Fruit fly (Drosophila melanogaster) S2 (cell line): Measurements from ENCODE around the gene ACXA.

ENCODE experiments used
- CG8478 ChIP-seq: fragments of >200 bp; optimal IDR thresholded peaks from 2 replicates; lab custom pipeline; 2018
- CTCF ChIP-seq, 2 experiments: fragments of >200 bp; optimal IDR thresholded peaks; 2 replicates each; lab custom pipeline; 2018

ACXA gene

DNA sequence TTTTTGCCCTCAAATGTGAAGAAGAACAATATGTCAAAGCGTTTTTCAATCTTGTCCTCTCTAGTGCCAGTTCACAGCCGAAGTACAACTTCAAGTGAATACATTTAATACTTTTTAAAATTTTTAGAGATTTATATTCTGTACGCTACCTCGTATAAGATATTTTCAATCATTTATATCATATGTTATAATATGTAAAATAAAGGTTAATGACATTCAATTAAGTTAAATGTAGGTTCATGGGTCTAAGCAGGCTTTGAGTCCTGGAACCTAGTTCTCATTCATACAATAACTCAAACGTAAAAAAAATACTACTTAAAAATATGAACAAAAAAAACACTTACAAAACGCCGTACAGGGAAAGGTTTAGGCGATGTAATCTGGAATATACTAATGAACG, at the start of gene ACXA:
TSS of gene ACXA (plus strand) at position 301 of the 400 bp plus-strand sequence.
- no peak for TF ChIP-seq CTCF (optimal IDR thresholded peaks at IDR 0.05; lab: Kevin White, UChicago)
- TF ChIP-seq CG8478 (lab: Kevin White, UChicago), result no peak

DNA sequence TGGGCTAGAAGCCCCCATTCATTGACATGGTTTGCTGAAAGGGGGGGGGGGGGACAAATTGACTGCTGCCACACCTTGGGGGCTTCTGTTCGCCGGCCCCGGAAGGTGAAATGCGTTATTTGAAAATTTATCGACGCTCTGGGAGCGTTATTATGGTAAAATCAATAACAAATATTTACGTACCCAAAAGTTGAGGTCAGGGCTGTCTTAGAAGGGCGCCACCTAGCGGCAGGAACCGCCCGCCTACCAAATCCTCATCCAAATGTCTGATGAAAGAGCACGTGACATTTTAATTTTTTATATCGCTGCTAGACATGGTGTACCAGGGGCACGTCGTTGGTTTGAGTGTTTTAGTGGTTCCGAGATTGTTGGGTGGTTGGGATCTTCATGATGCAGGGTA, 40.5 kb upstream of the ACXA start:
- no peak for TF ChIP-seq CG8478 (lab: Kevin White, UChicago)
- TF ChIP-seq CTCF (optimal IDR thresholded peaks at IDR 0.05; lab: Kevin White, UChicago), result peak; percentile 73 to 75

DNA sequence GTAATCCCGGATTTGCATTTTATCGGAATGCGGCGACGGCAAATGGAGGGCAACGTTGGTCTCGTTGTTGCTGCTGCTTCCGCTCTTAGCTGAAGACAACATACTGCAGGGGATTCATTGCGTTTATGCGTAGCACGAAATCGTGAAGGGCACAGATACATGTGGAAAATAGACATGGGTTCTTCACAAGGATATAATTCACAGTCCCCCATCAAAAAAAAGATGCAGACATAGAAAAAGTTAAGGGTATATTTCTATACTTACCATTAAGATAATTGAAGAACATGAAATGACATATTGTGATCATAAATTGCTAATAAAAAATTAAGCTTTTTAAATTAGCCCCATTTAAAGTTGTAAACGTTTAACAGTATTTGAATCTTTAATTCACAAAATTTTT, 29.2 kb upstream of the ACXA start:
- TF ChIP-seq CG8478 (lab: Kevin White, UChicago), result no peak
- no peak for TF ChIP-seq CTCF (optimal IDR thresholded peaks at IDR 0.05; lab: Kevin White, UChicago)

DNA sequence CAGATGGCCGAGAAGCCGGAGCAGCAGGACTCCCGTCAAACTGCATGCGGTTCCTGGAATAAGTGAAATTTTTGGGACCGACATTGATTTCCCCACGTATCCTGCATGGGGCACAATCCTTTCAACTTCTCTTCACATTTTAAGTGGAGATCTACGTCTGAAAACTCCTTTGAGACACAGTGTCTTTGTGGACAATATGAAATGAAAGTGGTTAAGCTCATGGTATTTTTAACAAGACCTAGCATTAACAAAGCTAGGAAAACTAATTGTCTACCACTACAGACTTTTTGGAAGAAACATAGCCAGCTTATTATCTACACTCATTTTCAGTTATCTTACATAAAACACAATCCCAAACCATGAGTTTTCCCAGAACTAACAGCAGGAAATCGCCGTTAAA, 8.7 kb upstream of the ACXA start, which contains the start of gene ACXC:
TSS of gene ACXC (plus strand) at position 301 of the 400 bp plus-strand sequence.
- TF ChIP-seq CTCF (optimal IDR thresholded peaks at IDR 0.05; lab: Kevin White, UChicago), result no peak
- no peak for TF ChIP-seq CG8478 (lab: Kevin White, UChicago)

DNA sequence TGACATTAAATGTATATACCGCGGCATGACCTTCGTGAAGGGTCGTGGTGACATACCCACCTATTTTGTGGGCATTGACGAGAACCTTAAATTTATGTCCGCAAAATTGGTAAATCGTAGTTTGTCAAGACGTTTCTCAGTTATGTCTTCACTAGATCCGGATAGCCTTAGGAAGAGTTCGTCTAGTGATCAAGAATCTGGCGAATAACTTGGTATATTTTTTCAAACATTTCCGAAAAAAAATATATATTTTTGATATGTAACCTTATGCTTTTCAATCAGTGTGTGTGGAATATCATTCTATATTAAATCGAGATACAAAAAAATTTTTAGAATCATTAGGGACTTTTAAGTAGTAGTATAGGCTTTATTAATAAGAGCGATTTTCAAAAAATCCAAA, 4.4 kb upstream of the ACXA start, which contains the start of gene ACXB:
TSS of gene ACXB (plus strand) at position 301 of the 400 bp plus-strand sequence.
- TF ChIP-seq CTCF (optimal IDR thresholded peaks at IDR 0.05; lab: Kevin White, UChicago), result no peak
- no peak for TF ChIP-seq CG8478 (lab: Kevin White, UChicago)

DNA sequence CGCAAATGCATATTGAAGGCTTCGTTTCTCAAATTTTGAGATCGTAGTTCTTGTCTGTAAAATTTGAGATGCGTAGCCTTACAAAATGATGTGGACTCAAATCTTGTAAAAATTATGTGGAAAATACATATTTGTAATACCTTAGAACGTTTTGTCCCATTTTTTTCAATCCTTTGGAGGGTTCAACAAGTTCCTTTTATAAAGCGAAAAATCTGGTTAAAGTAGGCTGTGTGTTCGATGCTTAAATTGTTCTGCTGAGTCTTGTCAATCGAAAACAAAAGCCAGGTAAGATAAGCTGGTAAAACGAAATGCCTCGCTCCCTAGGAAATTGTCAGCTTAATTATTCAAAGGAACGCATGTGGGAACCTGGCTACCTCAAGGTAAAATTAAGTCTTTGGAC, 4.4 kb downstream of the ACXA start, which contains the start of gene ACXE:
TSS of gene ACXE (plus strand) at position 301 of the 400 bp plus-strand sequence.
- TF ChIP-seq CTCF (optimal IDR thresholded peaks at IDR 0.05; lab: Kevin White, UChicago) (no peak), CG8478 (lab: Kevin White, UChicago) (no peak)

DNA sequence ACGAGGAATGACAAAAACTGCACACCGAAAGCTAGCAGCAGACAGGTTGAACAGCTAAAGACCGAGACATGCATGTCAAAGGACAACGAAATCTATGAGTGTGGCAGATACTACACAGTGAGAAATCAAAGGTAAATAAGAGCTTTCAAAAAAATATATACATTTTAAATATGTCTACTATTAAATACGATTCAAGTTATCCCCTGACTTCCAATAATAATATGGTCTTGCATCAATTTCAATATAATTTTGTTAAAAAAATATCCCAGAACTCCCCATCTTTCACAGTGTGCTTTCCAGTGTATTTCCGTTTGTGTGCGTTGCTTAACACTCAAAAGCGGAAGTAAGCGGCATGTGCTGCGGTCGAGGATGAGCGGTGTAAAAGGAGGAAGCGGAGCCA, 12.1 kb downstream of the ACXA start:
- TF ChIP-seq CG8478 (lab: Kevin White, UChicago) (no peak), CTCF (optimal IDR thresholded peaks at IDR 0.05; lab: Kevin White, UChicago) (no peak)

DNA sequence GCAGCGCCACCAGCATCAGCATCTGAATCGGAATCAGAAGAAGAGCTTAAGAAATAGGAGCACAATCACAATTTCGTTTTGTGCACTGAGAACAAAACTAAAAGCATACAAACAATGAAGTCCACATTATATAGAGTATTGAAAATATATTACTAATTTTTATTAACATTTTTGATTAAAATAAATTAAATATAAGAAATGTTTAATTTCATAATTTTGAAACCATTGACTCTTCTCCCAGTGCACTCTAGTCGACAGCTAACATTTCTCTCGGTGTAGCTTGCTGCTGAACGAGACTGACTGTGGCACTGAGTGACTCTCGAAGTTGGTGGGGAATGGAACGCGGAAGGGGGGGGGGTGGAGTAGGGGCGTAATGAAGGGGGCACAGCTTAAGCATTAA, 29.8 kb downstream of the ACXA start:
- no peak for TF ChIP-seq CTCF (optimal IDR thresholded peaks at IDR 0.05; lab: Kevin White, UChicago)
- no peak for TF ChIP-seq CG8478 (lab: Kevin White, UChicago)

DNA sequence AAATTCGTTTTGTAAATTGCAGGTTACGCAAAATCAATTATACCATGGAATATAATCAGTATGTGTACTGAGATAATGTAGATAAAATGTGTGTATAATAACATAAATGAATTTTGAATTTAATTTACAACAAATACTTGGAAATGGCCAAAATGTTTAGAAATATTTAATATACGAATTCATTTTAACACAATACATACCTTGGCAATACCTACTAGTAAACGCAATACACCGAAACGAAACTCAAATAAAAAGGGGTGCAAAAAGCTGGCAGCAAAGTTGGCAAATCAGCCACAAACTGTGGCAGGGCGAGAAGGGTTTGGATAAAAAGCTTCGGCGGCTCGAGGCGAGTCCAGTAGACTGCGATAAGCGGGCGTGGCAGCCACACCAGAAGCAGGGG, 45.4 kb downstream of the ACXA start, which contains the start of gene CG16800:
TSS of gene CG16800 (plus strand) at position 301 of the 400 bp plus-strand sequence.
- TF ChIP-seq CTCF (optimal IDR thresholded peaks at IDR 0.05; lab: Kevin White, UChicago), result no peak
- no peak for TF ChIP-seq CG8478 (lab: Kevin White, UChicago)

DNA sequence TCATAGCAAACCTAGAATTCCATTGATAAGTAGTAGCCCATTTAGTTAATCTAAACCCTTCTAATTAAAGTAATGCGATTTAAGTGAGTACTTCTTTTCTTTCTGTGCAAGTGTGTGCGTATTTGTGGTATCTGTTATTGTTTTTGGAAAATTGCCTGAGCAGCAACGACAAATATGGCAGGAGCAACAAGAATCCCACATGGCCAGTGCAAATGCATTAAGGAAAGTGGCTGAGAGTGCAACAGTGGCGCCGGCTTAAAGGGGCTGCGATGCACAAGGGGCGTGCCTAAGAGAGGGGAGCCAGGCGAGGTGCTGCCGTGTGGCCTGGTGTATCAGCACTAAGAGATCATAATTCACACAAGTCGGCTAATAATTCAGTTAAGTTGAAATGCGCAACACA, 48.7 kb downstream of the ACXA start:
- TF ChIP-seq CTCF (optimal IDR thresholded peaks at IDR 0.05; lab: Kevin White, UChicago) (no peak), CG8478 (lab: Kevin White, UChicago) (no peak)

DNA sequence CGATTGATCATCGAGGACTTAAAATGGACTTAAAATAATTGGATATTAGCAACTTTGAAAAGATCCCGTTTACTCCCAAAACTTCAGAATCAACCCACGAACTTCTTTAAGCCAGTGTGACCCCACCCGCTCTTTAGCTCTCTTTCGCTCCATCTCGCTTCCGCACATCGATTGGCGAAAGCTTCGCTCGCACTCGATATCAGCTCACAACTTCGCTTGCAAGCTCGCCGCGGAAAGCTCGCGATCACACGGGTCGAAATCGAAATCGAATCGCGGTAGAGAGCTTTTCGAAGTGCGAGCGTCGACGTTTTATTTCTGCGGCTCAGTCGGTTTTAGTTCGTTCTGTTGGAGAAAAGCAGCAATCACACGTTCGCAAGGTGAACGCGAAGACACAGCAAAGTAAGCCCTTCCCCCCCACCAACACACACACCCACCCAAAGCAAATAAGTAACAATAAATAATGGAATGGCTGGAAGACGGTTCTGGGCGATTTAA, 53.2 kb downstream of the ACXA start, which contains the start of gene Vha68-2:
TSS of gene Vha68-2 (plus strand) at position 278 of the 495 bp plus-strand sequence.
- TF ChIP-seq CG8478 (lab: Kevin White, UChicago) (no peak), CTCF (optimal IDR thresholded peaks at IDR 0.05; lab: Kevin White, UChicago) (no peak)

DNA sequence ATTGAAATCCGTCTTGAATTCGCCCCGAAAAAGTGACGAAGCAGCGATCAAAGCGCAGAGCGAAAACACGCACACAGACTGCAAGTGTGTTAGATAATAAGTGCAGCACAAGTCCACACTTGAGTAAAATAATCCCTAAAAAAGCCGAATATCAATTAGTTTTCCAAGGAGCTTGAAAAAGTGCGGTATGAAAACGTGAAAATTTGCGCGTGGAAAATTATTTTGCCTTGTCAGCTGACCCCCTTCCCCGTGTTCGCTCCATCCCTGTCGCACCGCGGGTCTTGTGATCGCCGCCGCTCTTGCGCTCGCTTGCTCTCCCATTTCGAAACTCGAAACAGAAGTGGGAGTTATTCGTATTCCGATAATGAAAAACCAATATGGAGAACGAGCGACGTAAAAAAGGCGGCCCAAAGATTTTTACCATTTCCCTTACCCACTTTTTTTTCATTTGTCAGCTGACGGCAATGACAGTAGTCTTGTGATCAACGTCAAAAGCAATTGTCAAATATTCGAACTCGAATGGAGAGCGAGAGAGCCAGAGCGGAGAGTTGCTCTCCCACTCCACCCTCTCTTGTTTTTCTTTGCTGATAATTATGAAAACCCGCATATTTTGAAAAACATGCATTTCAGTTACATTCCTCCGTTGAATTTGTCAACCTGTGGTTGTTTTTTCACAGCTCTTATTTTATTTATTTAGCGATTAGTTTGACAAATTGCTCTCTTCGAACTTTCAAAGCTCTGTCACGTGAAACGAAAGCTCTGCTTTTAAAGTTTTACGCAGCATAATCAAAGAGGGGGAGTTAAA, 53.9 kb downstream of the ACXA start:
- no peak for TF ChIP-seq CG8478 (lab: Kevin White, UChicago)
